Worm (Caenorhabditis elegans): ENCODE results near the gene T23B7.3.

The T23B7.3 gene

DNA sequence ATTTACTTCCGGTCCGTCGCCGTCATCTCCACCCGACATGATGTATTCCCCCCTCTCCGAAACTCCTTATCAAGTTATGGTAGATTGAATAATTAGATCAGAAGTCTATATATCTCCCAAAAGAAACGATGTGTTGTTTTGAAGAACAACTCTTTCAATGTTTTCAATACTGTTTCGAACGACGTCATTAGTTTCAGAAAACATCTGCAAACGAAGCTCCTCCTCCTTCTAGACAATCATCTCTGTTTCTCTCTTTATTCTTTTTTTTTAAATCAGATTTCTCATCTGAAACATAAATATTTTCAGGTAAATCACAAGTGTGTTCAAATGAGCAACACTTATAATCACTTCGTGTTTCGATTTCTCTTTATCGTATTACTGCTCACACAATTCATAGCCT, at the start of gene T23B7.3:
Gene T23B7.3, plus strand, starts transcription at position 301 of the 400 bp plus-strand sequence.
- TF ChIP-seq lsy-2 (tag; optimal IDR thresholded peaks at IDR 0.05) (no peak), drap-1 (GFP tag; optimal IDR thresholded peaks at IDR 0.05) (no peak), bed-3 (GFP tag; optimal IDR thresholded peaks at IDR 0.05) (no peak), flh-1 (GFP tag; optimal IDR thresholded peaks at IDR 0.05) (no peak), mep-1 (tag; optimal IDR thresholded peaks at IDR 0.05) (no peak), elt-3 (tag; optimal IDR thresholded peaks at IDR 0.05) (no peak), ces-1 (GFP tag; optimal IDR thresholded peaks at IDR 0.05) (peak; percentile 5), nhr-12 (tag; optimal IDR thresholded peaks at IDR 0.05) (no peak)

DNA sequence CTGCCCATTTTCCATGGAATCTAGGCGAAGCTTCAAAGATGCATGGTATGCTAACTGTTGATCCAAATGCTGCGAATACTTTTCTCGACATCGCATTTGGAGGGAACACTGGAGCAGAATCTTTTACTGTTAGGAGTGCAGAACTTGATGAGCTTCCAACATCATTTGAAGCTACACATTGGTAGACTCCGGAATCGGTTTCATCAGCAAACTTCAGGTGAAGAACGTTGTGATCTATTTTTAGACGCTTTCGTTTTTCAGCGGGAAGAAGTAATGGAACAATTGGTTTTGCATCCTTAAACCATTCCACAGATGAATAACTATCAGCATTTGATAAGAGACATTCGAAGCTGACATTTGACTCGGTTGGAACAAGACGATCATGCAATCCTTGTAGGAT, 49.5 kb upstream of the T23B7.3 start:
- TF ChIP-seq ceh-43 (GFP tag; optimal IDR thresholded peaks at IDR 0.05) (no peak), elt-1 (tag; optimal IDR thresholded peaks at IDR 0.05; ENCODE audit: borderline replicate concordance, insufficient read depth) (no peak), cnd-1 (tag; optimal IDR thresholded peaks at IDR 0.05) (no peak), unc-39 (tag; optimal IDR thresholded peaks at IDR 0.05) (no peak), nhr-76 (tag; optimal IDR thresholded peaks at IDR 0.05) (no peak), lin-13 (tag; optimal IDR thresholded peaks at IDR 0.05) (no peak), elt-3 (tag; optimal IDR thresholded peaks at IDR 0.05) (no peak), lsy-2 (tag; optimal IDR thresholded peaks at IDR 0.05) (no peak), nhr-12 (tag; optimal IDR thresholded peaks at IDR 0.05) (no peak), hlh-1 (tag; optimal IDR thresholded peaks at IDR 0.05) (no peak), ceh-83 (GFP tag; optimal IDR thresholded peaks at IDR 0.05) (no peak), tbx-8 (GFP tag; optimal IDR thresholded peaks at IDR 0.05) (no peak)

DNA sequence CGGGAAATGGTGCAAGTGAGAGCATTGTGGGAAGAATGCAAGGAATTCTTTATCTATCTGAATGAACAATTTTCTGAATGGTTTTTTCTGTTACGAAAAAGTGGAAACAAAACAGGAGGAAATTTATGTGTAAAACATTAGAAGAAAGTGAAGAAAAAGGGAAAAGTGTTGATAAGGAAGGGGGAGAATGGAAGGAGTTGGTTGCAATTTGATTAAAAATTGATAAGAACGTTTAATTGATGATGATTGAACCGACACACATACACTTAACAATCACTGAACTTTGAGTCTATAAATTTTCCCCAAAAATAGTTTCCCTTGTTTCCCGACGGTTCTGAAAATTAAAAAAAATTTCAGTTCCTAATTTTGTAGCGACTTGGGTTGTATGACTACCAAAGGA, 47.1 kb upstream of the T23B7.3 start:
- TF ChIP-seq ham-2 (GFP tag; optimal IDR thresholded peaks at IDR 0.05): no peak
- no peak for TF ChIP-seq nhr-2 (tag; optimal IDR thresholded peaks at IDR 0.05)
- TF ChIP-seq elt-3 (tag; optimal IDR thresholded peaks at IDR 0.05): no peak
- no peak for TF ChIP-seq nhr-28 (tag; optimal IDR thresholded peaks at IDR 0.05)
- no peak for TF ChIP-seq mep-1 (tag; optimal IDR thresholded peaks at IDR 0.05)
- no peak for TF ChIP-seq lin-32 (GFP tag; optimal IDR thresholded peaks at IDR 0.05)
- TF ChIP-seq sem-2 (GFP tag; optimal IDR thresholded peaks at IDR 0.05): no peak
- no peak for TF ChIP-seq ztf-11 (tag; optimal IDR thresholded peaks at IDR 0.05)
- TF ChIP-seq ceh-39 (tag; optimal IDR thresholded peaks at IDR 0.05): no peak
- TF ChIP-seq drap-1 (GFP tag; optimal IDR thresholded peaks at IDR 0.05): no peak
- TF ChIP-seq flh-1 (GFP tag; optimal IDR thresholded peaks at IDR 0.05): no peak
- no peak for TF ChIP-seq nhr-12 (tag; optimal IDR thresholded peaks at IDR 0.05)

DNA sequence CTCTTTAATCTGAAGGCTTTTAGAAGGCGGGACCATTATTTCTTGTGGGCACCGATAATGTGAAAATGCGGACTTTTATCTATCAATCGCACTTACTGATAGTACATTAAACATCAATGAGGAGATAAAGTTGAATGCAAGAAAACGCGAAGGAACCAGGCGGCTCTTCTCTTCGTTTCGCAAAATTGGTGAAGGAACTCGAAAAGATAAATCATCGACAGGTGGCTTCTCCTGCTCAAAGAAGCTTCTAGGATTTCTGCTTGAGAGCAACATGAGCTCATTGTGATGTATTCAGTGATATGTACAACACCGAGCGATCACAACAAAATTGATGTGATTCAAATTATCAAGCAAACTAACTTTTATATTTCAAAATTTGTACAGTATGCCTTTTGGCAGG, 44.2 kb upstream of the T23B7.3 start:
- TF ChIP-seq nhr-28 (tag; optimal IDR thresholded peaks at IDR 0.05): no peak
- TF ChIP-seq bed-3 (GFP tag; optimal IDR thresholded peaks at IDR 0.05): no peak
- TF ChIP-seq unc-39 (tag; optimal IDR thresholded peaks at IDR 0.05): no peak
- TF ChIP-seq unc-62 (GFP tag; optimal IDR thresholded peaks at IDR 0.05): peak; percentile 81
- peak; percentile 78 for TF ChIP-seq unc-120 (tag; optimal IDR thresholded peaks at IDR 0.05; ENCODE audit: poor library complexity, severe bottlenecking)
- TF ChIP-seq hlh-1 (tag; optimal IDR thresholded peaks at IDR 0.05): peak; percentile 66
- TF ChIP-seq mls-2 (tag; optimal IDR thresholded peaks at IDR 0.05): no peak
- no peak for TF ChIP-seq nhr-12 (tag; optimal IDR thresholded peaks at IDR 0.05)

DNA sequence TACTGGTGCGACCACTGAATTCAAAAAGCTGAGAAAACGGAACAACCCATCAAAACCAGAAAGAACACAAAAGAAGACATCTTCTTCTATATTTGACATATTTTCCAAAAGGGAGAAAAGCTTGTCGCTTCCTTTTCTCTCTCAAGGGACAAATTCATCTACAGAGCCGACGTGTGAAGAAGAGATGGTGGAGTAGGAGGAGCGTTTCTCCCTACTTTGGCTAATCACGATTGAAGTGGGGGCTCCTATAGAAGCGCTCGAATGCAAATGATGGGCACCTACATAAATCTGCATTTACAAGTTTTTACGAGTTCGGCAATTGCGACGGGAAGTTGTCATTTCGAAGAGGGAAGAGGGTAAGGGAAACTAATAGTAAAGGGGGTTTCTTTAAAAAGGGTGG, 43.7 kb upstream of the T23B7.3 start:
- TF ChIP-seq cnd-1 (tag; optimal IDR thresholded peaks at IDR 0.05): no peak
- TF ChIP-seq ces-1 (GFP tag; optimal IDR thresholded peaks at IDR 0.05): peak; percentile 12
- no peak for TF ChIP-seq sptf-1 (tag; optimal IDR thresholded peaks at IDR 0.05)

DNA sequence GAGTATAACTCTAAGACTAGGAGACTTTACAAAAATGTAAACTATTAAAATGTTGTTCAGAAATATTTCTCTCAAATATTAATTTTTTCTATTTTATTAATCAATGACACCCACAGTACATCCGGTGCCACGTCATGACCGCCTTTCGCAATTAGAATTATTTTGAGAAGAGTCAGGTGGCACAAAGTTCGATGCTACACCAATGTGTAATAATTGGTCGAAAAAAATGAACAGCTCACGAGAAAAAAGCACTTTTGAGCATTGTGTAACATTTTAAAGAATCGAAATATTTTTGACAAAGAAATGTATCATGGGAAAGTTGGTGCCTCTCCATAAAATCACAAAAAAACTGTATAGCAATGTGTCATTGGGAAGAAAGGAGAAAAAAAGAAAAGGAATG, 43.3 kb upstream of the T23B7.3 start:
- TF ChIP-seq hlh-1 (tag; optimal IDR thresholded peaks at IDR 0.05) (peak; percentile 27), tbx-8 (GFP tag; optimal IDR thresholded peaks at IDR 0.05) (no peak)

DNA sequence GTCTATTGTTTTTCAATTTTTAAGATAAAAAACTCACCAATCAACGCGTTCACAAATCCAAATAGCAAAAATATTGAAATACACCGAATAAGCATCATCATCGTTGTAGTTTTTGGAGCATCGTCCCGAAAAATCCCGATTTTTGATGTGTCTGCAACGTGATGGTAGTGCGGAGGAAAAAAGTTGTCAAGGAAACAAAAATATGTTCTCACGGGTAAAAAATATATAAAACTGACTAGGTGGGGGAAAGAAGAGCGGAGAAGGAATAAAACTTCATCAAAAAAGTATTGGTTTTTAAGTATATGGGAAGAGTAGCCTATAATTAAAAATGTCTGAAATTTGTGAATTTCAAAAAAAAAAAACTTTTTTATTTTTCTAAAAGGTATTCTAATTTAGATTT, 38.0 kb upstream of the T23B7.3 start, which contains the start of gene rig-6:
Gene rig-6, minus strand, starts transcription at position 101 of the 400 bp plus-strand sequence.
- TF ChIP-seq nhr-12 (tag; optimal IDR thresholded peaks at IDR 0.05) (no peak), ceh-39 (tag; optimal IDR thresholded peaks at IDR 0.05) (no peak), mls-2 (tag; optimal IDR thresholded peaks at IDR 0.05) (no peak), ceh-83 (GFP tag; optimal IDR thresholded peaks at IDR 0.05) (no peak), nhr-28 (tag; optimal IDR thresholded peaks at IDR 0.05) (no peak), zip-8 (tag; optimal IDR thresholded peaks at IDR 0.05) (no peak), sem-2 (GFP tag; optimal IDR thresholded peaks at IDR 0.05) (no peak), lin-32 (GFP tag; optimal IDR thresholded peaks at IDR 0.05) (no peak), blmp-1 (tag; optimal IDR thresholded peaks at IDR 0.05) (no peak), unc-120 (tag; optimal IDR thresholded peaks at IDR 0.05; ENCODE audit: poor library complexity, severe bottlenecking) (no peak), lsy-2 (tag; optimal IDR thresholded peaks at IDR 0.05) (no peak), nhr-76 (tag; optimal IDR thresholded peaks at IDR 0.05) (no peak), unc-62 (GFP tag; optimal IDR thresholded peaks at IDR 0.05) (no peak), bed-3 (GFP tag; optimal IDR thresholded peaks at IDR 0.05) (no peak), mep-1 (tag; optimal IDR thresholded peaks at IDR 0.05) (no peak), unc-39 (tag; optimal IDR thresholded peaks at IDR 0.05) (no peak), M03D4.4 (tag; optimal IDR thresholded peaks at IDR 0.05) (no peak)

All from whole organism, mixed stage, embryonic.